Fruit fly (Drosophila melanogaster): Measurements from ENCODE around the gene Usp12-46.

The Usp12-46 gene

dm6 chr3R:22726771-22727455 lies 23.8 kb upstream of the Usp12-46 start, which contains the start of gene CG45049:
Gene CG45049, plus strand, starts transcription at chr3R:22726967.
- TF ChIP-seq Dll (optimal IDR thresholded peaks at IDR 0.05) (no peak), CG8478 (optimal IDR thresholded peaks at IDR 0.05) (no peak), psq (optimal IDR thresholded peaks at IDR 0.05) (no peak), pan (optimal IDR thresholded peaks at IDR 0.05) (no peak), usp (GFP tag; optimal IDR thresholded peaks at IDR 0.05) (no peak), EcR (GFP tag; optimal IDR thresholded peaks at IDR 0.05) (no peak)

- TF ChIP-seq CG8478 (optimal IDR thresholded peaks at IDR 0.05), result no peak
- TF ChIP-seq EcR (GFP tag; optimal IDR thresholded peaks at IDR 0.05), result no peak
- no peak for TF ChIP-seq Dll (optimal IDR thresholded peaks at IDR 0.05)
- TF ChIP-seq usp (GFP tag; optimal IDR thresholded peaks at IDR 0.05), result no peak
- no peak for TF ChIP-seq psq (optimal IDR thresholded peaks at IDR 0.05)
- no peak for TF ChIP-seq pan (optimal IDR thresholded peaks at IDR 0.05)
These were observed 23.3 kb upstream of the Usp12-46 start for dm6 chr3R:22727456-22727833.

- TF ChIP-seq pan (optimal IDR thresholded peaks at IDR 0.05) (no peak), CG8478 (optimal IDR thresholded peaks at IDR 0.05) (no peak), usp (GFP tag; optimal IDR thresholded peaks at IDR 0.05) (no peak)
These were observed 22.8 kb upstream of the Usp12-46 start for dm6 chr3R:22727857-22728256.

dm6 chr3R:22732995-22733394 lies 17.7 kb upstream of the Usp12-46 start:
- TF ChIP-seq psq (optimal IDR thresholded peaks at IDR 0.05), result no peak
- TF ChIP-seq Dll (optimal IDR thresholded peaks at IDR 0.05), result no peak
- no peak for TF ChIP-seq usp (GFP tag; optimal IDR thresholded peaks at IDR 0.05)
- no peak for TF ChIP-seq pan (optimal IDR thresholded peaks at IDR 0.05)
- TF ChIP-seq EcR (GFP tag; optimal IDR thresholded peaks at IDR 0.05), result no peak
- no peak for TF ChIP-seq CG8478 (optimal IDR thresholded peaks at IDR 0.05)

dm6 chr3R:22733751-22734150 lies 16.9 kb upstream of the Usp12-46 start, which contains the start of gene Takl2:
Gene Takl2, minus strand, starts transcription at chr3R:22733851.
- TF ChIP-seq usp (GFP tag; optimal IDR thresholded peaks at IDR 0.05) (no peak), psq (optimal IDR thresholded peaks at IDR 0.05) (no peak), pan (optimal IDR thresholded peaks at IDR 0.05) (no peak), CG8478 (optimal IDR thresholded peaks at IDR 0.05) (no peak), Dll (optimal IDR thresholded peaks at IDR 0.05) (no peak), EcR (GFP tag; optimal IDR thresholded peaks at IDR 0.05) (no peak)

dm6 chr3R:22740930-22741329 lies 9.8 kb upstream of the Usp12-46 start, which contains the start of the genes Dcr-1 and CG6985:
Gene Dcr-1, minus strand, starts transcription at chr3R:22741091.
Gene CG6985, plus strand, starts transcription at chr3R:22741150.
- no peak for TF ChIP-seq usp (GFP tag; optimal IDR thresholded peaks at IDR 0.05)
- TF ChIP-seq pan (optimal IDR thresholded peaks at IDR 0.05), result no peak
- TF ChIP-seq Dll (optimal IDR thresholded peaks at IDR 0.05), result no peak
- no peak for TF ChIP-seq CG8478 (optimal IDR thresholded peaks at IDR 0.05)
- TF ChIP-seq psq (optimal IDR thresholded peaks at IDR 0.05), result no peak
- no peak for TF ChIP-seq EcR (GFP tag; optimal IDR thresholded peaks at IDR 0.05)

dm6 chr3R:22745432-22745831 lies 5.3 kb upstream of the Usp12-46 start, which contains the start of the genes vret and HP1c:
Gene vret, minus strand, starts transcription at chr3R:22745581.
Gene HP1c, plus strand, starts transcription at chr3R:22745620.
- TF ChIP-seq Dll (optimal IDR thresholded peaks at IDR 0.05) (no peak), EcR (GFP tag; optimal IDR thresholded peaks at IDR 0.05) (no peak), CG8478 (optimal IDR thresholded peaks at IDR 0.05) (no peak), pan (optimal IDR thresholded peaks at IDR 0.05) (no peak), psq (optimal IDR thresholded peaks at IDR 0.05) (no peak), usp (GFP tag; optimal IDR thresholded peaks at IDR 0.05) (no peak)

- TF ChIP-seq EcR (GFP tag; optimal IDR thresholded peaks at IDR 0.05) (no peak), psq (optimal IDR thresholded peaks at IDR 0.05) (no peak), usp (GFP tag; optimal IDR thresholded peaks at IDR 0.05) (no peak), Dll (optimal IDR thresholded peaks at IDR 0.05) (no peak), CG8478 (optimal IDR thresholded peaks at IDR 0.05) (no peak), pan (optimal IDR thresholded peaks at IDR 0.05) (no peak)
These were observed 3.1 kb upstream of the Usp12-46 start, which contains the start of gene CG17141 for dm6 chr3R:22747423-22748090. Gene CG17141, minus strand, starts transcription at chr3R:22747599.

- TF ChIP-seq Dll (optimal IDR thresholded peaks at IDR 0.05) (no peak), usp (GFP tag; optimal IDR thresholded peaks at IDR 0.05) (no peak), EcR (GFP tag; optimal IDR thresholded peaks at IDR 0.05) (no peak), CG8478 (optimal IDR thresholded peaks at IDR 0.05) (no peak), psq (optimal IDR thresholded peaks at IDR 0.05) (no peak), pan (optimal IDR thresholded peaks at IDR 0.05) (no peak)
These were observed 1.7 kb upstream of the Usp12-46 start, which contains the start of gene CG31139 for dm6 chr3R:22748956-22749355. Gene CG31139, minus strand, starts transcription at chr3R:22749056.

- TF ChIP-seq EcR (GFP tag; optimal IDR thresholded peaks at IDR 0.05) (no peak), psq (optimal IDR thresholded peaks at IDR 0.05) (no peak), Dll (optimal IDR thresholded peaks at IDR 0.05) (no peak), pan (optimal IDR thresholded peaks at IDR 0.05) (no peak), usp (GFP tag; optimal IDR thresholded peaks at IDR 0.05) (no peak), CG8478 (optimal IDR thresholded peaks at IDR 0.05) (no peak)
These were observed 662 bp upstream of the Usp12-46 start for dm6 chr3R:22750039-22750438.

- TF ChIP-seq usp (GFP tag; optimal IDR thresholded peaks at IDR 0.05) (no peak), Dll (optimal IDR thresholded peaks at IDR 0.05) (no peak), psq (optimal IDR thresholded peaks at IDR 0.05) (no peak), CG8478 (optimal IDR thresholded peaks at IDR 0.05) (no peak), pan (optimal IDR thresholded peaks at IDR 0.05) (no peak), EcR (GFP tag; optimal IDR thresholded peaks at IDR 0.05) (no peak)
These were observed 410 bp downstream of the Usp12-46 start for dm6 chr3R:22751111-22751510.

- no peak for TF ChIP-seq pan (optimal IDR thresholded peaks at IDR 0.05)
- no peak for TF ChIP-seq psq (optimal IDR thresholded peaks at IDR 0.05)
These were observed 997 bp downstream of the Usp12-46 start for dm6 chr3R:22751698-22752097.
